Fruit fly (Drosophila melanogaster) whole organism, embryonic: Measurements from ENCODE around the gene CG32845.

Source experiments
- Asciz ChIP-seq: fragments of 200-800 bp; sonication (Bioruptor generic); optimal IDR thresholded peaks from 2 replicates; lab custom pipeline; 2017; ENCODE audit warnings: missing biosample characterization, mild to moderate bottlenecking, missing genetic modification characterization, missing genetic modification reagents
- BEAF-32 ChIP-seq: fragments of 200-800 bp; sonication (Bioruptor generic); optimal IDR thresholded peaks from 3 replicates; lab custom pipeline; 2017; ENCODE audit warnings: missing biosample characterization, missing genetic modification characterization, mild to moderate bottlenecking, moderate library complexity, missing genetic modification reagents
- Blimp-1 ChIP-seq: fragments of 200-800 bp; sonication (Bioruptor generic); optimal IDR thresholded peaks from 3 replicates; lab custom pipeline; 2018; ENCODE audit warnings: missing biosample characterization, missing genetic modification characterization, mild to moderate bottlenecking, moderate library complexity, missing genetic modification reagents
- CG1024 ChIP-seq: fragments of 200-800 bp; sonication (Bioruptor generic); IDR thresholded peaks from 2 replicates; pipeline ENCODE4 v1.3.6; 2022; ENCODE audit warnings: missing biosample characterization, missing genetic modification characterization
- CG10274 ChIP-seq: fragments of 200-800 bp; sonication (Bioruptor generic); optimal IDR thresholded peaks from 3 replicates; lab custom pipeline; 2017; ENCODE audit warnings: missing biosample characterization, mild to moderate bottlenecking, missing genetic modification characterization
- CG11093 ChIP-seq: fragments of 200-800 bp; sonication (Bioruptor generic); IDR thresholded peaks from 3 replicates; pipeline ENCODE4 v1.3.6; 2022; ENCODE audit warnings: missing biosample characterization, missing genetic modification characterization
- CG12219 ChIP-seq: fragments of 200-800 bp; sonication (Bioruptor generic); optimal IDR thresholded peaks from 3 replicates; lab custom pipeline; 2018; ENCODE audit warnings: missing biosample characterization, mild to moderate bottlenecking, missing genetic modification characterization
- CG12744 ChIP-seq: fragments of 200-800 bp; sonication (Bioruptor generic); optimal IDR thresholded peaks from 2 replicates; lab custom pipeline; 2016; ENCODE audit warnings: missing biosample characterization, missing genetic modification characterization
- CG12942 ChIP-seq: fragments of 200-800 bp; sonication (Bioruptor generic); optimal IDR thresholded peaks from 3 replicates; lab custom pipeline; 2016; ENCODE audit warnings: missing biosample characterization, missing genetic modification characterization
- CG13123 ChIP-seq: fragments of 200-800 bp; sonication (Bioruptor generic); optimal IDR thresholded peaks from 2 replicates; lab custom pipeline; 2016; ENCODE audit warnings: missing biosample characterization, missing genetic modification characterization
- CG13296 ChIP-seq: fragments of 200-800 bp; sonication (Bioruptor generic); optimal IDR thresholded peaks from 3 replicates; lab custom pipeline; 2018; ENCODE audit warnings: missing biosample characterization, mild to moderate bottlenecking, missing genetic modification characterization
- CG13624 ChIP-seq: fragments of 200-800 bp; sonication (Bioruptor generic); optimal IDR thresholded peaks from 2 replicates; lab custom pipeline; 2016; ENCODE audit warnings: missing biosample characterization, missing genetic modification characterization
- CG15514 ChIP-seq: fragments of 200-800 bp; sonication (Bioruptor generic); optimal IDR thresholded peaks from 3 replicates; lab custom pipeline; 2017; ENCODE audit warnings: missing biosample characterization, missing genetic modification characterization, mild to moderate bottlenecking, moderate library complexity, missing genetic modification reagents
- CG15696 ChIP-seq: fragments of 200-800 bp; sonication (Bioruptor generic); optimal IDR thresholded peaks from 2 replicates; lab custom pipeline; 2019; ENCODE audit warnings: missing biosample characterization, mild to moderate bottlenecking, missing genetic modification characterization, moderate library complexity
- CG17385 ChIP-seq: fragments of 200-800 bp; sonication (Bioruptor generic); optimal IDR thresholded peaks from 3 replicates; lab custom pipeline; 2018; ENCODE audit warnings: missing biosample characterization, mild to moderate bottlenecking, missing genetic modification characterization
- CG17802 ChIP-seq: fragments of 200-800 bp; sonication (Bioruptor generic); optimal IDR thresholded peaks from 2 replicates; lab custom pipeline; 2018; ENCODE audit warnings: missing biosample characterization, mild to moderate bottlenecking, missing genetic modification characterization, moderate library complexity
- CG18262 ChIP-seq: fragments of 200-800 bp; optimal IDR thresholded peaks from 3 replicates; lab custom pipeline; 2019; ENCODE audit warnings: missing biosample characterization, mild to moderate bottlenecking, missing genetic modification characterization, moderate library complexity
- CG2120 ChIP-seq: fragments of 200-800 bp; sonication (Bioruptor generic); optimal IDR thresholded peaks from 3 replicates; lab custom pipeline; 2016; ENCODE audit warnings: missing biosample characterization, missing genetic modification characterization
- CG2129 ChIP-seq: fragments of 200-800 bp; sonication (Bioruptor generic); IDR thresholded peaks from 2 replicates; pipeline ENCODE4 v1.3.6; 2022; ENCODE audit warnings: missing biosample characterization, missing genetic modification characterization; ENCODE audit not compliant: partially characterized antibody
- CG30403 ChIP-seq: fragments of 200-800 bp; sonication (Bioruptor generic); optimal IDR thresholded peaks from 3 replicates; lab custom pipeline; 2016; ENCODE audit warnings: missing biosample characterization, missing genetic modification characterization
- CG4424 ChIP-seq: fragments of 200-800 bp; sonication (Bioruptor generic); optimal IDR thresholded peaks from 3 replicates; lab custom pipeline; 2016; ENCODE audit warnings: missing biosample characterization, missing genetic modification characterization
- CG5245 ChIP-seq: fragments of 200-800 bp; sonication (Bioruptor generic); optimal IDR thresholded peaks from 3 replicates; lab custom pipeline; 2016; ENCODE audit warnings: missing biosample characterization, missing genetic modification characterization
- CG6254 ChIP-seq: fragments of 200-800 bp; sonication (Bioruptor generic); optimal IDR thresholded peaks from 3 replicates; lab custom pipeline; 2017; ENCODE audit warnings: mild to moderate bottlenecking, missing biosample characterization, missing genetic modification reagents, missing genetic modification characterization
- CG9876 ChIP-seq: fragments of 200-800 bp; sonication (Bioruptor generic); optimal IDR thresholded peaks from 2 replicates; lab custom pipeline; 2016; ENCODE audit warnings: missing biosample characterization, missing genetic modification characterization
- CrebB ChIP-seq: fragments of 200-800 bp; sonication (Bioruptor generic); optimal IDR thresholded peaks from 3 replicates; lab custom pipeline; 2018; ENCODE audit warnings: missing biosample characterization, mild to moderate bottlenecking, missing genetic modification characterization
- Doc3 ChIP-seq: fragments of 200-800 bp; sonication (Bioruptor generic); IDR thresholded peaks from 3 replicates; pipeline ENCODE4 v1.3.6; 2022; ENCODE audit warnings: missing biosample characterization, missing genetic modification characterization; ENCODE audit not compliant: partially characterized antibody
- MTF-1 ChIP-seq: fragments of 200-800 bp; sonication (Bioruptor generic); optimal IDR thresholded peaks from 2 replicates; lab custom pipeline; 2018; ENCODE audit warnings: missing biosample characterization, mild to moderate bottlenecking, missing genetic modification characterization, borderline replicate concordance
- Med ChIP-seq: fragments of 200-800 bp; sonication (Bioruptor generic); peaks from one replicate; lab custom pipeline; 2016; ENCODE audit warnings: missing biosample characterization, missing genetic modification characterization, mild to moderate bottlenecking, inconsistent platforms, moderate library complexity
- Mes4 ChIP-seq: fragments of 200-800 bp; sonication (Bioruptor generic); optimal IDR thresholded peaks from 2 replicates; lab custom pipeline; 2016; ENCODE audit warnings: missing biosample characterization, missing genetic modification characterization
- NC2α ChIP-seq: fragments of 200-800 bp; sonication (Bioruptor generic); optimal IDR thresholded peaks from 2 replicates; lab custom pipeline; 2016; ENCODE audit warnings: missing biosample characterization, missing genetic modification characterization
- Scr ChIP-seq: fragments of 200-800 bp; sonication (Bioruptor generic); IDR thresholded peaks from 2 replicates; pipeline ENCODE4 v1.3.6; 2022; ENCODE audit warnings: missing biosample characterization, missing genetic modification characterization; ENCODE audit not compliant: partially characterized antibody
- TFAM ChIP-seq: fragments of 200-800 bp; sonication (Bioruptor generic); optimal IDR thresholded peaks from 2 replicates; lab custom pipeline; 2017; ENCODE audit warnings: missing biosample characterization, missing genetic modification characterization, inconsistent platforms
- ab ChIP-seq: fragments of 200-800 bp; sonication (Bioruptor generic); optimal IDR thresholded peaks from 2 replicates; lab custom pipeline; 2016; ENCODE audit warnings: missing biosample characterization, missing genetic modification characterization
- amos ChIP-seq: fragments of 200-800 bp; sonication (Bioruptor generic); IDR thresholded peaks from 2 replicates; pipeline ENCODE4 v1.3.6; 2022; ENCODE audit warnings: missing biosample characterization, missing genetic modification characterization; ENCODE audit not compliant: partially characterized antibody
- bcd ChIP-seq: fragments of 200-800 bp; sonication (Bioruptor generic); optimal IDR thresholded peaks from 2 replicates; lab custom pipeline; 2017; ENCODE audit warnings: missing biosample characterization, mild to moderate bottlenecking, missing genetic modification characterization
- btn ChIP-seq: fragments of 200-800 bp; sonication (Bioruptor generic); optimal IDR thresholded peaks from 2 replicates; lab custom pipeline; 2016; ENCODE audit warnings: missing biosample characterization, missing genetic modification characterization
- cas ChIP-seq: fragments of 200-800 bp; sonication (Bioruptor generic); IDR thresholded peaks from 2 replicates; pipeline ENCODE4 v1.3.6; 2022; ENCODE audit warnings: missing biosample characterization, missing genetic modification characterization
- cato ChIP-seq: fragments of 200-800 bp; sonication (Bioruptor generic); optimal IDR thresholded peaks from 2 replicates; lab custom pipeline; 2016; ENCODE audit warnings: missing biosample characterization, missing genetic modification characterization, borderline replicate concordance
- dysf ChIP-seq: fragments of 200-800 bp; sonication (Bioruptor generic); IDR thresholded peaks from 3 replicates; pipeline ENCODE4 v1.3.6; 2022; ENCODE audit warnings: missing biosample characterization, missing genetic modification characterization
- ems ChIP-seq: fragments of 200-800 bp; sonication (Bioruptor generic); optimal IDR thresholded peaks from 3 replicates; lab custom pipeline; 2016; ENCODE audit warnings: missing biosample characterization, missing genetic modification characterization
- eve ChIP-seq, 2 experiments: fragments of >200 bp; optimal IDR thresholded peaks; 2 replicates each; lab custom pipeline; 2017; ENCODE audit warnings: missing biosample characterization in 2 of 2, missing genetic modification characterization in 2 of 2
- ftz-f1 ChIP-seq: fragments of 200-800 bp; sonication (Bioruptor generic); optimal IDR thresholded peaks from 2 replicates; lab custom pipeline; 2016; ENCODE audit warnings: missing biosample characterization, missing genetic modification characterization
- gsb ChIP-seq: fragments of 200-800 bp; sonication (Bioruptor generic); IDR thresholded peaks from 2 replicates; pipeline ENCODE4 v1.3.6; 2022; ENCODE audit warnings: missing biosample characterization, missing genetic modification characterization
- hb ChIP-seq: fragments of 200-800 bp; sonication (Bioruptor generic); IDR thresholded peaks from 3 replicates; pipeline ENCODE4 v1.3.6; 2022; ENCODE audit warnings: missing biosample characterization, missing genetic modification characterization; ENCODE audit not compliant: partially characterized antibody
- luna ChIP-seq: fragments of 200-800 bp; sonication (Bioruptor generic); optimal IDR thresholded peaks from 2 replicates; lab custom pipeline; 2016; ENCODE audit warnings: missing biosample characterization, missing genetic modification characterization
- odd ChIP-seq: fragments of 200-800 bp; sonication (Bioruptor generic); optimal IDR thresholded peaks from 2 replicates; lab custom pipeline; 2017; ENCODE audit warnings: missing biosample characterization, mild to moderate bottlenecking, missing genetic modification characterization
- p53 ChIP-seq: fragments of 200-800 bp; sonication (Bioruptor generic); optimal IDR thresholded peaks from 2 replicates; lab custom pipeline; 2016; ENCODE audit warnings: missing biosample characterization, missing genetic modification characterization
- pho ChIP-seq: fragments of 200-800 bp; sonication (Bioruptor generic); optimal IDR thresholded peaks from 2 replicates; lab custom pipeline; 2016; ENCODE audit warnings: missing biosample characterization, missing genetic modification characterization
- shn ChIP-seq: fragments of 200-800 bp; sonication (Bioruptor generic); optimal IDR thresholded peaks from 3 replicates; lab custom pipeline; 2016; ENCODE audit warnings: missing biosample characterization, missing genetic modification characterization

CG32845 gene

DNA sequence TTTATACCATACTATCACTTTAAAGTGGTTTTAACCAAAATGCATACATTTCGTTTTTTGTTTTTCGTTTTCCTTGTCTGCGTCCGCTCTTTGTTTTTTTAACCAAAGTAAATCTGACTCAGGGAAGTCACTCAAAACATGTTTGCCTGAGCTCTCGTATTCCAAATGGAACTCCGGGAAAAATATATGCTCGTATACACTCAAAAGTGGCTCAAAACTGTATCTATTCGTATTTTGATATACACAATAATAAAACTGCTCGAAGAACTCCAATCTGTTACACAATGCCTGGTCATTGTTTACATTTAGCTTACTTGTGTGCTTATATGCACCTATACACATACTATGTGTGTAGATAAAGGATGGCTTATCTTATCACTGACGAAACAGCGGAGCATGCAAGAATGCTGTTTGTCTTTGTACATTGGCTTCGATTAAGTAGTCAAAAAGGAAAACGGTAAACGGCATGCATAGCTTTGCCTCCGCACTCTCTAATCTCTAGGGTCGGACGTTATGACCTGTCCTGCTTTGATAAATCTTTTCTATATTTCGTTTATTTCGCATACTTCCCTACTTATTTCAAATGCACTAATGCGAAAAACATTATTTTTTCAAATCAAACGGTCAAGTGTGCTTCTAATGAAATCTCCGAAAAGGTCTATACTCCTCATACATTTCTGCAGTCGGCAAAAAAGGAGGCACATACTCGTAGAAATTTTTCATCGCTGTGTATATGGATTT, 2.3 kb downstream of the CG32845 start, which contains the start of gene miple2:
miple2 (plus strand) TSS at position 441 of the 741 bp plus-strand sequence.
- TF ChIP-seq pho (GFP tag; lab: Kevin White, UChicago) (peak; percentile 3), CG1024 (GFP tag; lab: Robert Waterston, UW) (0 out of 2 replicates have a peak, but pooled peaks have one; percentile 26), CG11093 (GFP tag; lab: Robert Waterston, UW) (no peak), dysf (GFP tag; lab: Robert Waterston, UW) (no peak), Asciz (GFP tag; lab: Kevin White, UChicago) (peak; percentile 61), CG5245 (GFP tag; lab: Kevin White, UChicago) (no peak), ftz-f1 (GFP tag; lab: Kevin White, UChicago) (no peak), cato (no peak), BEAF-32 (GFP tag; lab: Kevin White, UChicago) (no peak), CG9876 (no peak), CG13296 (GFP tag; lab: Kevin White, UChicago) (peak; percentile 32), gsb (GFP tag; lab: Robert Waterston, UW) (no peak), ems (GFP tag; lab: Kevin White, UChicago) (no peak), CG10274 (peak; percentile 23), shn (GFP tag; lab: Kevin White, UChicago) (peak; percentile 41), p53 (GFP tag; lab: Kevin White, UChicago) (no peak), Blimp-1 (GFP tag; lab: Kevin White, UChicago) (no peak), CG12744 (GFP tag; lab: Kevin White, UChicago) (peak; percentile 40), CG2129 (GFP tag; lab: Robert Waterston, UW) (no peak), eve (GFP tag; optimal IDR thresholded peaks at IDR 0.05; lab: Kevin White, UChicago) (no peak), cas (GFP tag; lab: Robert Waterston, UW) (no peak), CG6254 (GFP tag; lab: Kevin White, UChicago) (peak; percentile 55), CG12942 (GFP tag; lab: Kevin White, UChicago) (peak; percentile 21), NC2α (GFP tag; lab: Kevin White, UChicago) (no peak), CG30403 (peak; percentile 63), CG15696 (tag; lab: Kevin White, UChicago) (peak; percentile 65), Mes4 (GFP tag; lab: Kevin White, UChicago) (no peak), Med (GFP tag; lab: Kevin White, UChicago) (peak; percentile 66), Scr (GFP tag; lab: Robert Waterston, UW) (no peak), luna (GFP tag; lab: Kevin White, UChicago) (peak; percentile 3), CG17802 (tag; lab: Kevin White, UChicago) (no peak), CG13624 (peak; percentile 27), CrebB (tag; lab: Kevin White, UChicago) (peak; percentile 60), CG4424 (peak; percentile 42), CG17385 (GFP tag; lab: Kevin White, UChicago) (peak; percentile 52), bcd (GFP tag; lab: Kevin White, UChicago) (no peak), TFAM (GFP tag; lab: Kevin White, UChicago) (no peak), btn (GFP tag; lab: Kevin White, UChicago) (peak; percentile 48), ab (no peak), CG18262 (tag; lab: Kevin White, UChicago) (peak; percentile 73), odd (GFP tag; lab: Kevin White, UChicago) (peak; percentile 54), CG13123 (peak; percentile 22), CG15514 (GFP tag; lab: Kevin White, UChicago) (no peak), amos (GFP tag; lab: Robert Waterston, UW) (no peak; the same call in 1 of the 2 replicates), CG2120 (GFP tag; lab: Kevin White, UChicago) (peak; percentile 60), Doc3 (GFP tag; lab: Robert Waterston, UW) (no peak), hb (GFP tag; lab: Robert Waterston, UW) (no peak), CG12219 (GFP tag; lab: Kevin White, UChicago) (no peak), MTF-1 (no peak)
